Fruit fly (Drosophila melanogaster) Kc167 (cell line): ENCODE data around the gene Prx3.

Source experiments
- h ChIP-seq: fragments of >200 bp; optimal IDR thresholded peaks from 3 replicates; lab custom pipeline; 2018; ENCODE audit warnings: missing external identifiers
- psq ChIP-seq: fragments of >200 bp; optimal IDR thresholded peaks from 2 replicates; lab custom pipeline; 2017; ENCODE audit warnings: missing external identifiers
- ttk ChIP-seq: sonication (Bioruptor generic); optimal IDR thresholded peaks from 2 replicates; lab custom pipeline; 2017; ENCODE audit warnings: missing external identifiers

dm6 chr3R:17535106-17535764 is 11.1 kb downstream of the Prx3 start:
- TF ChIP-seq psq (lab: Kevin White, UChicago), result no peak
- TF ChIP-seq h (lab: Kevin White, UChicago), result no peak
- no peak for TF ChIP-seq ttk (lab: Kevin White, UChicago)
